Worm (Caenorhabditis elegans) whole organism, L2 larva: ENCODE measurements around the gene gbb-2.

Source experiments
- C34F6.9 ChIP-seq: fragments of 150-350 bp; optimal IDR thresholded peaks from 2 replicates; lab custom pipeline; 2014; ENCODE audit warnings: missing biosample characterization, missing genetic modification characterization
- F13H6.1 ChIP-seq: sonication (generic microtip); optimal IDR thresholded peaks from 2 replicates; lab custom pipeline; 2016; ENCODE audit warnings: missing genetic modification characterization, missing compliant biosample characterization
- R02D3.7 ChIP-seq: fragments of 150-350 bp; optimal IDR thresholded peaks from 2 replicates; lab custom pipeline; 2014; ENCODE audit warnings: missing biosample characterization, missing genetic modification characterization
- Y55F3AM.14 ChIP-seq: fragments of 200-800 bp; sonication (Bioruptor generic); optimal IDR thresholded peaks from 2 replicates; lab custom pipeline; 2018; ENCODE audit warnings: mild to moderate bottlenecking, missing genetic modification characterization, missing compliant biosample characterization
- alr-1 ChIP-seq: fragments of 150-350 bp; optimal IDR thresholded peaks from 2 replicates; lab custom pipeline; 2014; ENCODE audit warnings: missing biosample characterization, missing genetic modification characterization
- ama-1 ChIP-seq: fragments of 150-350 bp; optimal IDR thresholded peaks from 2 replicates; lab custom pipeline; 2018; ENCODE audit warnings: inconsistent platforms
- blmp-1 ChIP-seq: sonication (generic microtip); optimal IDR thresholded peaks from 2 replicates; lab custom pipeline; 2017; ENCODE audit warnings: missing genetic modification characterization, mild to moderate bottlenecking, missing compliant biosample characterization, antibody characterized with exemption, moderate library complexity; ENCODE audit not compliant: insufficient read depth
- ceh-16 ChIP-seq: fragments of 150-350 bp; optimal IDR thresholded peaks from 2 replicates; lab custom pipeline; 2014; ENCODE audit warnings: missing biosample characterization, missing genetic modification characterization
- crh-2 ChIP-seq: sonication (generic microtip); optimal IDR thresholded peaks from 2 replicates; lab custom pipeline; 2017; ENCODE audit warnings: missing biosample characterization, missing genetic modification characterization
- egl-27 ChIP-seq: sonication (generic microtip); optimal IDR thresholded peaks from 3 replicates; lab custom pipeline; 2017; ENCODE audit warnings: missing biosample characterization, missing genetic modification reagents, missing genetic modification characterization
- elt-1 ChIP-seq: fragments of 150-350 bp; optimal IDR thresholded peaks from 2 replicates; lab custom pipeline; 2014; ENCODE audit warnings: missing biosample characterization, missing genetic modification characterization
- fos-1 ChIP-seq: fragments of 150-350 bp; optimal IDR thresholded peaks from 2 replicates; lab custom pipeline; 2014; ENCODE audit warnings: missing biosample characterization, missing genetic modification characterization
- lin-11 ChIP-seq: fragments of 150-350 bp; sonication (generic microtip); optimal IDR thresholded peaks from 2 replicates; lab custom pipeline; 2014; ENCODE audit warnings: missing biosample characterization, missing genetic modification characterization, inconsistent platforms, mixed read lengths
- lin-13 ChIP-seq: fragments of 150-350 bp; optimal IDR thresholded peaks from 2 replicates; lab custom pipeline; 2014; ENCODE audit warnings: missing biosample characterization, missing genetic modification reagents, missing genetic modification characterization
- lin-39 ChIP-seq: fragments of 150-350 bp; optimal IDR thresholded peaks from 2 replicates; lab custom pipeline; 2014; ENCODE audit warnings: missing biosample characterization, missing genetic modification reagents, missing genetic modification characterization
- lsy-2 ChIP-seq, 2 experiments: fragments of 150-350 bp in 1 of 2; sonication (generic microtip) in 1 of 2; optimal IDR thresholded peaks; 2 replicates each; lab custom pipeline; 2014 to 2017; ENCODE audit warnings: missing biosample characterization in 2 of 2, missing genetic modification characterization in 2 of 2
- mab-5 ChIP-seq: fragments of 150-350 bp; optimal IDR thresholded peaks from 2 replicates; lab custom pipeline; 2014; ENCODE audit warnings: missing biosample characterization, missing genetic modification characterization
- mdl-1 ChIP-seq, 2 experiments: fragments of 150-350 bp in 1 of 2; sonication (generic microtip) in 1 of 2; optimal IDR thresholded peaks; 2 replicates each; lab custom pipeline; 2017; ENCODE audit warnings: missing biosample characterization in 2 of 2, missing genetic modification characterization in 2 of 2
- nhr-10 ChIP-seq: sonication (generic microtip); optimal IDR thresholded peaks from 2 replicates; lab custom pipeline; 2017; ENCODE audit warnings: missing biosample characterization, missing genetic modification characterization
- nhr-11 ChIP-seq: fragments of 150-350 bp; optimal IDR thresholded peaks from 2 replicates; lab custom pipeline; 2014; ENCODE audit warnings: missing biosample characterization, missing genetic modification characterization
- nhr-12 ChIP-seq: fragments of 150-350 bp; optimal IDR thresholded peaks from 2 replicates; lab custom pipeline; 2014; ENCODE audit warnings: missing biosample characterization, missing genetic modification characterization
- nhr-129 ChIP-seq: fragments of 150-350 bp; optimal IDR thresholded peaks from 2 replicates; lab custom pipeline; 2014; ENCODE audit warnings: missing biosample characterization, missing genetic modification characterization
- nhr-21 ChIP-seq: fragments of 150-350 bp; optimal IDR thresholded peaks from 2 replicates; lab custom pipeline; 2014; ENCODE audit warnings: missing biosample characterization, missing genetic modification characterization
- nhr-25 ChIP-seq: fragments of 150-350 bp; sonication (generic microtip); optimal IDR thresholded peaks from 3 replicates; lab custom pipeline; 2014; ENCODE audit warnings: missing biosample characterization, missing genetic modification characterization
- nhr-6 ChIP-seq: fragments of 150-350 bp; optimal IDR thresholded peaks from 2 replicates; lab custom pipeline; 2014; ENCODE audit warnings: missing biosample characterization, missing genetic modification characterization
- nhr-77 ChIP-seq: fragments of 150-350 bp; optimal IDR thresholded peaks from 2 replicates; lab custom pipeline; 2014; ENCODE audit warnings: missing biosample characterization, missing genetic modification characterization
- peb-1 ChIP-seq: fragments of 150-350 bp; optimal IDR thresholded peaks from 2 replicates; lab custom pipeline; 2014; ENCODE audit warnings: missing biosample characterization, missing genetic modification characterization
- sem-4 ChIP-seq: fragments of 150-350 bp; optimal IDR thresholded peaks from 2 replicates; lab custom pipeline; 2014; ENCODE audit warnings: missing biosample characterization, missing genetic modification reagents, missing genetic modification characterization
- skn-1 ChIP-seq: sonication (generic microtip); optimal IDR thresholded peaks from 2 replicates; lab custom pipeline; 2017; ENCODE audit warnings: missing biosample characterization, missing genetic modification characterization
- sma-3 ChIP-seq: sonication (generic microtip); optimal IDR thresholded peaks from 2 replicates; lab custom pipeline; 2016; ENCODE audit warnings: missing genetic modification reagents, missing genetic modification characterization, missing compliant biosample characterization
- unc-39 ChIP-seq: fragments of 150-350 bp; optimal IDR thresholded peaks from 2 replicates; lab custom pipeline; 2014; ENCODE audit warnings: missing biosample characterization, missing genetic modification characterization
- unc-55 ChIP-seq: fragments of 150-350 bp; sonication (generic microtip); optimal IDR thresholded peaks from 3 replicates; lab custom pipeline; 2014; ENCODE audit warnings: missing biosample characterization, missing genetic modification reagents, missing genetic modification characterization
- unc-62 ChIP-seq: fragments of 150-350 bp; optimal IDR thresholded peaks from 2 replicates; lab custom pipeline; 2014; ENCODE audit warnings: missing biosample characterization, missing genetic modification reagents, missing genetic modification characterization
- zag-1 ChIP-seq: fragments of 150-350 bp; optimal IDR thresholded peaks from 2 replicates; lab custom pipeline; 2014; ENCODE audit warnings: missing biosample characterization, missing genetic modification characterization
- ztf-4 ChIP-seq: fragments of 150-350 bp; optimal IDR thresholded peaks from 2 replicates; lab custom pipeline; 2014; ENCODE audit warnings: missing biosample characterization, missing genetic modification characterization

Gene gbb-2

ce11 chrIV:4468046-4468727, 38.4 kb downstream of the gbb-2 start:
- TF ChIP-seq nhr-77 (tag; lab: Kevin White, UChicago) (no peak), lin-11 (tag; lab: Kevin White, UChicago) (no peak), nhr-21 (tag; lab: Kevin White, UChicago) (peak; percentile 48), ama-1 (peak; percentile 97), C34F6.9 (tag; lab: Kevin White, UChicago) (peak; percentile 27), crh-2 (tag; lab: Kevin White, UChicago) (peak; percentile 16), lin-39 (no peak), nhr-129 (tag; lab: Kevin White, UChicago) (peak; percentile 65), lin-13 (peak; percentile 47), Y55F3AM.14 (GFP tag; lab: Kevin White, UChicago) (peak; percentile 54), fos-1 (tag; lab: Kevin White, UChicago) (no peak), sem-4 (tag; lab: Kevin White, UChicago) (peak; percentile 36), lsy-2 (tag; optimal IDR thresholded peaks at IDR 0.05; lab: Kevin White, UChicago) (peak in 1 of 2 experiments; percentile 37), ztf-4 (tag; lab: Kevin White, UChicago) (peak; percentile 2)

ce11 chrIV:4465184-4465583, 41.4 kb downstream of the gbb-2 start, which contains the start of gene M01H9.5:
Gene M01H9.5 (plus strand): TSS chrIV:4465484.
- no peak for TF ChIP-seq nhr-11 (tag; lab: Kevin White, UChicago)
- TF ChIP-seq unc-55 (GFP tag; lab: Kevin White, UChicago) = no peak
- TF ChIP-seq ama-1 = no peak
- TF ChIP-seq C34F6.9 (tag; lab: Kevin White, UChicago) = no peak

ce11 chrIV:4463132-4463531, 43.4 kb downstream of the gbb-2 start, which contains the start of gene M01H9.2:
Gene M01H9.2 (minus strand): TSS chrIV:4463232.
- TF ChIP-seq nhr-10 = no peak
- TF ChIP-seq nhr-129 (tag; lab: Kevin White, UChicago) = no peak
- TF ChIP-seq nhr-21 (tag; lab: Kevin White, UChicago) = no peak
- no peak for TF ChIP-seq nhr-77 (tag; lab: Kevin White, UChicago)
- no peak for TF ChIP-seq crh-2 (tag; lab: Kevin White, UChicago)

- TF ChIP-seq skn-1 (tag; lab: Kevin White, UChicago) = no peak
- no peak for TF ChIP-seq zag-1 (tag; lab: Kevin White, UChicago)
- TF ChIP-seq blmp-1 (tag; lab: Kevin White, UChicago) = no peak
- TF ChIP-seq R02D3.7 (tag; lab: Kevin White, UChicago) = no peak
- no peak for TF ChIP-seq unc-62 (GFP tag; lab: Kevin White, UChicago)
- TF ChIP-seq alr-1 (tag; lab: Kevin White, UChicago) = no peak
These were observed 47.2 kb downstream of the gbb-2 start for ce11 chrIV:4459342-4459741.

- TF ChIP-seq ceh-16 (no peak), lsy-2 (tag; optimal IDR thresholded peaks at IDR 0.05; lab: Kevin White, UChicago) (no peak), peb-1 (tag; lab: Kevin White, UChicago) (no peak), skn-1 (tag; lab: Kevin White, UChicago) (no peak), egl-27 (tag; lab: Kevin White, UChicago) (no peak), mab-5 (no peak), crh-2 (tag; lab: Kevin White, UChicago) (no peak), nhr-12 (no peak)
- TF ChIP-seq, all 48 proteins: peak for 0
These were observed 49.9 kb downstream of the gbb-2 start for ce11 chrIV:4456658-4457057.

- TF ChIP-seq nhr-6 (tag; lab: Kevin White, UChicago) (no peak), F13H6.1 (tag; lab: Kevin White, UChicago) (peak; percentile 62), lsy-2 (tag; optimal IDR thresholded peaks at IDR 0.05; lab: Kevin White, UChicago) (peak in 1 of 2 experiments; percentile 26), elt-1 (tag; lab: Kevin White, UChicago) (no peak), unc-62 (GFP tag; lab: Kevin White, UChicago) (no peak), peb-1 (tag; lab: Kevin White, UChicago) (peak; percentile 29), lin-13 (peak; percentile 15), unc-55 (GFP tag; lab: Kevin White, UChicago) (no peak), mdl-1 (tag; optimal IDR thresholded peaks at IDR 0.05; lab: Kevin White, UChicago) (no peak), ceh-16 (peak; percentile 34), blmp-1 (tag; lab: Kevin White, UChicago) (peak; percentile 38), egl-27 (tag; lab: Kevin White, UChicago) (no peak), sma-3 (GFP tag; lab: Kevin White, UChicago) (peak; percentile 29), nhr-25 (peak; percentile 29), nhr-129 (tag; lab: Kevin White, UChicago) (peak; percentile 53), unc-39 (no peak)
These were observed 52.0 kb downstream of the gbb-2 start, which contains the start of gene R08C7.11 for ce11 chrIV:4454330-4455173. Gene R08C7.11 (minus strand): TSS chrIV:4454937.
